Worm (Caenorhabditis elegans): ENCODE data around the gene ast-1.
A peak's percentile ranks its signal among the peaks of the same experiment; 100 is the strongest.

DNA sequence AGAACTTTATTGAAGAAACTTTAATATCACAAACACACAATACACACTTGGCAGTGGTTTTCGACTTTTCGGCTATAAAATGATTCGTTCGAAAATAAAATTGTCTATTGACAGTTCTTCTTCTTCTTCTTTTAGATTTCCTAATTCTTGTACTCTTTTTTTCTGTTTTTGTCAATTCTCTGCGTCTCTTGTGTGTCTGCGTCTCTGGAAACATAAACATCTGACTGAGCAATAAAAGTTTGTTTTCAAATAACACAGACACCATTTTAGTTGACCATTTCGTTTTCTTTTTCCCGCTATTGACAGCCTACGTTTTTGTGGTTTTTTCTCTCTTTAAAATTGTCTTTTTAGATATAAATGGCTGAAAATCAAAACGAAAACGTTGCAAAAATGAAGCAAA is 44.7 kb upstream of the ast-1 start, which contains the start of gene R03H10.1:
- TF ChIP-seq nhr-80 (tag; optimal IDR thresholded peaks at IDR 0.05) (peak; percentile 21), gei-17 (GFP tag; optimal IDR thresholded peaks at IDR 0.05) (no peak), pha-4 (tag; optimal IDR thresholded peaks at IDR 0.05) (no peak), mxl-1 (tag; optimal IDR thresholded peaks at IDR 0.05) (no peak), hsf-1 (GFP tag; IDR thresholded peaks at IDR 0.05) (no peak), F57C9.4 (tag; optimal IDR thresholded peaks at IDR 0.05) (no peak), nfya-1 (tag; optimal IDR thresholded peaks at IDR 0.05; ENCODE audit: borderline replicate concordance, insufficient read depth) (no peak), T26A5.8 (tag; optimal IDR thresholded peaks at IDR 0.05) (no peak), hmg-20 (GFP tag; IDR thresholded peaks at IDR 0.05) (no peak), sea-2 (GFP tag; IDR thresholded peaks at IDR 0.05) (no peak)
